Fruit fly (Drosophila melanogaster) whole organism, embryonic: ENCODE measurements around the gene CG12608.

ENCODE experiments used
- BEAF-32 ChIP-seq: fragments of 200-800 bp; sonication (Bioruptor generic); optimal IDR thresholded peaks from 3 replicates; lab custom pipeline; 2017; ENCODE audit warnings: missing biosample characterization, missing genetic modification characterization, mild to moderate bottlenecking, moderate library complexity, missing genetic modification reagents
- CG10321 ChIP-seq: fragments of 200-800 bp; sonication (Bioruptor generic); IDR thresholded peaks from 2 replicates; pipeline ENCODE4 v1.3.6; 2022; ENCODE audit warnings: missing biosample characterization, missing genetic modification characterization
- CG10366 ChIP-seq: fragments of 200-800 bp; sonication (Bioruptor generic); IDR thresholded peaks from 2 replicates; pipeline ENCODE4 v1.3.6; 2022; ENCODE audit warnings: missing biosample characterization, missing genetic modification characterization
- CG10959 ChIP-seq: fragments of 200-800 bp; sonication (Bioruptor generic); IDR thresholded peaks from 2 replicates; pipeline ENCODE4 v1.3.6; 2022; ENCODE audit warnings: missing biosample characterization, missing genetic modification characterization
- CG10979 ChIP-seq: fragments of 200-800 bp; sonication (Bioruptor generic); optimal IDR thresholded peaks from 2 replicates; lab custom pipeline; 2018; ENCODE audit warnings: missing biosample characterization, mild to moderate bottlenecking, missing genetic modification characterization, moderate library complexity
- CG11504 ChIP-seq: fragments of 200-800 bp; sonication (Bioruptor generic); optimal IDR thresholded peaks from 3 replicates; lab custom pipeline; 2019; ENCODE audit warnings: missing biosample characterization, mild to moderate bottlenecking, missing genetic modification characterization, moderate library complexity
- CG13624 ChIP-seq: fragments of 200-800 bp; sonication (Bioruptor generic); optimal IDR thresholded peaks from 2 replicates; lab custom pipeline; 2016; ENCODE audit warnings: missing biosample characterization, missing genetic modification characterization
- CG15601 ChIP-seq: fragments of 200-800 bp; sonication (Bioruptor generic); optimal IDR thresholded peaks from 3 replicates; lab custom pipeline; 2019; ENCODE audit warnings: missing biosample characterization, mild to moderate bottlenecking, missing genetic modification characterization, moderate library complexity
- CG16863 ChIP-seq: fragments of 200-800 bp; sonication (Bioruptor generic); optimal IDR thresholded peaks from 3 replicates; lab custom pipeline; 2016; ENCODE audit warnings: missing biosample characterization, missing genetic modification characterization
- CG17802 ChIP-seq: fragments of 200-800 bp; sonication (Bioruptor generic); optimal IDR thresholded peaks from 2 replicates; lab custom pipeline; 2018; ENCODE audit warnings: missing biosample characterization, mild to moderate bottlenecking, missing genetic modification characterization, moderate library complexity
- CG2129 ChIP-seq: fragments of 200-800 bp; sonication (Bioruptor generic); IDR thresholded peaks from 2 replicates; pipeline ENCODE4 v1.3.6; 2022; ENCODE audit warnings: missing biosample characterization, missing genetic modification characterization; ENCODE audit not compliant: partially characterized antibody
- CG33213 ChIP-seq: fragments of 200-800 bp; sonication (Bioruptor generic); optimal IDR thresholded peaks from 3 replicates; lab custom pipeline; 2016; ENCODE audit warnings: missing biosample characterization, missing genetic modification characterization
- CG3838 ChIP-seq: fragments of 200-800 bp; sonication (Bioruptor generic); optimal IDR thresholded peaks from 3 replicates; lab custom pipeline; 2016; ENCODE audit warnings: missing biosample characterization, missing genetic modification characterization
- CG3847 ChIP-seq: fragments of 200-800 bp; sonication (Bioruptor generic); IDR thresholded peaks from 2 replicates; pipeline ENCODE4 v1.3.6; 2022; ENCODE audit warnings: missing biosample characterization, missing genetic modification characterization
- CG4424 ChIP-seq: fragments of 200-800 bp; sonication (Bioruptor generic); optimal IDR thresholded peaks from 3 replicates; lab custom pipeline; 2016; ENCODE audit warnings: missing biosample characterization, missing genetic modification characterization
- CG6689 ChIP-seq: fragments of 200-800 bp; sonication (Bioruptor generic); IDR thresholded peaks from 2 replicates; pipeline ENCODE4 v1.3.6; 2022; ENCODE audit warnings: missing biosample characterization, missing genetic modification characterization
- CG6813 ChIP-seq: fragments of 200-800 bp; sonication (Bioruptor generic); optimal IDR thresholded peaks from 2 replicates; lab custom pipeline; 2017; ENCODE audit warnings: missing biosample characterization, missing genetic modification characterization, mild to moderate bottlenecking, moderate library complexity, missing genetic modification reagents
- CG7271 ChIP-seq: fragments of 200-800 bp; sonication (Bioruptor generic); optimal IDR thresholded peaks from 2 replicates; lab custom pipeline; 2018; ENCODE audit warnings: missing biosample characterization, mild to moderate bottlenecking, missing genetic modification characterization, moderate library complexity
- CG7786 ChIP-seq: fragments of 200-800 bp; sonication (Bioruptor generic); optimal IDR thresholded peaks from 2 replicates; lab custom pipeline; 2016; ENCODE audit warnings: missing biosample characterization, missing genetic modification characterization
- CG8478 ChIP-seq: fragments of >200 bp; optimal IDR thresholded peaks from 2 replicates; lab custom pipeline; 2018
- Doc2 ChIP-seq: fragments of 200-800 bp; sonication (Bioruptor generic); IDR thresholded peaks from 2 replicates; pipeline ENCODE4 v1.3.6; 2022; ENCODE audit warnings: missing biosample characterization, missing genetic modification characterization
- Hand ChIP-seq: fragments of 200-800 bp; sonication (Bioruptor generic); optimal IDR thresholded peaks from 2 replicates; lab custom pipeline; 2017; ENCODE audit warnings: mild to moderate bottlenecking, missing biosample characterization, missing genetic modification reagents, missing genetic modification characterization
- MESR4 ChIP-seq: fragments of 200-800 bp; sonication (Bioruptor generic); optimal IDR thresholded peaks from 2 replicates; lab custom pipeline; 2018; ENCODE audit warnings: missing biosample characterization, mild to moderate bottlenecking, missing genetic modification characterization, moderate library complexity
- Max ChIP-seq: fragments of 200-800 bp; sonication (Bioruptor generic); optimal IDR thresholded peaks from 2 replicates; lab custom pipeline; 2016; ENCODE audit warnings: missing biosample characterization, mild to moderate bottlenecking, missing genetic modification characterization
- Med ChIP-seq: fragments of 200-800 bp; sonication (Bioruptor generic); peaks from one replicate; lab custom pipeline; 2016; ENCODE audit warnings: missing biosample characterization, missing genetic modification characterization, mild to moderate bottlenecking, inconsistent platforms, moderate library complexity
- Mrtf ChIP-seq: fragments of 200-800 bp; sonication (Bioruptor generic); IDR thresholded peaks from 3 replicates; pipeline ENCODE4 v1.3.6; 2022; ENCODE audit warnings: missing biosample characterization, missing genetic modification characterization
- Myb ChIP-seq: fragments of 200-800 bp; sonication (Bioruptor generic); optimal IDR thresholded peaks from 2 replicates; lab custom pipeline; 2016; ENCODE audit warnings: missing biosample characterization, missing genetic modification characterization
- NFAT ChIP-seq: fragments of 200-800 bp; sonication (Bioruptor generic); IDR thresholded peaks from 2 replicates; pipeline ENCODE4 v1.3.6; 2022; ENCODE audit warnings: missing biosample characterization, missing genetic modification characterization
- NfI ChIP-seq: fragments of 200-800 bp; sonication (Bioruptor generic); optimal IDR thresholded peaks from 3 replicates; lab custom pipeline; 2018; ENCODE audit warnings: missing biosample characterization, mild to moderate bottlenecking, missing genetic modification characterization, moderate library complexity
- TFAM ChIP-seq: fragments of 200-800 bp; sonication (Bioruptor generic); optimal IDR thresholded peaks from 2 replicates; lab custom pipeline; 2017; ENCODE audit warnings: missing biosample characterization, missing genetic modification characterization, inconsistent platforms
- ab ChIP-seq: fragments of 200-800 bp; sonication (Bioruptor generic); optimal IDR thresholded peaks from 2 replicates; lab custom pipeline; 2016; ENCODE audit warnings: missing biosample characterization, missing genetic modification characterization
- aop ChIP-seq: fragments of 200-800 bp; sonication (Bioruptor generic); IDR thresholded peaks from 2 replicates; pipeline ENCODE4 v1.3.6; 2022; ENCODE audit warnings: missing biosample characterization, missing genetic modification characterization
- cad ChIP-seq: fragments of >200 bp; optimal IDR thresholded peaks from 2 replicates; lab custom pipeline; 2017; ENCODE audit warnings: missing biosample characterization, missing genetic modification characterization
- croc ChIP-seq: fragments of 200-800 bp; sonication (Bioruptor generic); conservative IDR thresholded peaks from 3 replicates; pipeline ENCODE4 v1.3.6; 2022; ENCODE audit warnings: missing biosample characterization, missing genetic modification characterization
- crp ChIP-seq, 2 experiments: fragments of 200-800 bp; sonication (Bioruptor generic); optimal IDR thresholded peaks; 2 replicates in 1 of 2; 3 replicates in 1 of 2; lab custom pipeline; 2017; ENCODE audit warnings: missing biosample characterization in 2 of 2, missing genetic modification characterization in 2 of 2, mild to moderate bottlenecking in 1 of 2, moderate library complexity in 1 of 2
- da ChIP-seq: fragments of 200-800 bp; sonication (Bioruptor generic); optimal IDR thresholded peaks from 2 replicates; lab custom pipeline; 2016; ENCODE audit warnings: missing biosample characterization, missing genetic modification characterization
- emc ChIP-seq: fragments of 200-800 bp; sonication (Bioruptor generic); optimal IDR thresholded peaks from 2 replicates; lab custom pipeline; 2016; ENCODE audit warnings: missing biosample characterization, missing genetic modification characterization
- ems ChIP-seq: fragments of 200-800 bp; sonication (Bioruptor generic); optimal IDR thresholded peaks from 3 replicates; lab custom pipeline; 2016; ENCODE audit warnings: missing biosample characterization, missing genetic modification characterization
- fd102C ChIP-seq: fragments of 200-800 bp; sonication (Bioruptor generic); optimal IDR thresholded peaks from 2 replicates; lab custom pipeline; 2018; ENCODE audit warnings: missing biosample characterization, mild to moderate bottlenecking, missing genetic modification characterization, moderate library complexity
- fd96Cb ChIP-seq: fragments of 200-800 bp; sonication (Bioruptor generic); optimal IDR thresholded peaks from 2 replicates; lab custom pipeline; 2018; ENCODE audit warnings: missing biosample characterization, mild to moderate bottlenecking, missing genetic modification characterization, moderate library complexity
- jigr1 ChIP-seq: fragments of 200-800 bp; sonication (Bioruptor generic); IDR thresholded peaks from 3 replicates; pipeline ENCODE4 v1.3.6; 2022; ENCODE audit warnings: missing biosample characterization, missing genetic modification characterization
- jing ChIP-seq: fragments of 200-800 bp; sonication (Bioruptor generic); optimal IDR thresholded peaks from 2 replicates; lab custom pipeline; 2018; ENCODE audit warnings: missing biosample characterization, mild to moderate bottlenecking, missing genetic modification characterization
- jumu ChIP-seq: fragments of 200-800 bp; sonication (Bioruptor generic); optimal IDR thresholded peaks from 3 replicates; lab custom pipeline; 2016; ENCODE audit warnings: missing biosample characterization, missing genetic modification characterization
- lab ChIP-seq: fragments of 200-800 bp; sonication (Bioruptor generic); optimal IDR thresholded peaks from 3 replicates; lab custom pipeline; 2017; ENCODE audit warnings: missing biosample characterization, missing genetic modification characterization, mild to moderate bottlenecking, moderate library complexity, missing genetic modification reagents
- pan ChIP-seq, 4 experiments: fragments of >200 bp in 3 of 4; fragments of 200-800 bp in 1 of 4; sonication (Bioruptor generic) in 1 of 4; optimal IDR thresholded peaks in 3 of 4; IDR thresholded peaks in 1 of 4; 2 replicates each; pipeline versions ENCODE4 v1.3.6 to Lab custom; 2017 to 2022; ENCODE audit warnings: missing biosample characterization in 2 of 4, missing genetic modification characterization in 2 of 4, mixed read lengths in 1 of 4
- psq ChIP-seq: fragments of 200-800 bp; sonication (Bioruptor generic); optimal IDR thresholded peaks from 2 replicates; lab custom pipeline; 2017; ENCODE audit warnings: missing biosample characterization, missing genetic modification characterization
- sens-2 ChIP-seq: fragments of 200-800 bp; sonication (Bioruptor generic); IDR thresholded peaks from 2 replicates; pipeline ENCODE4 v1.3.6; 2022; ENCODE audit warnings: missing biosample characterization, missing genetic modification characterization
- tll ChIP-seq, 2 experiments: fragments of 200-800 bp in 1 of 2; fragments of >200 bp in 1 of 2; sonication (Bioruptor generic) in 1 of 2; optimal IDR thresholded peaks; 2 replicates each; lab custom pipeline; 2017 to 2019; ENCODE audit warnings: missing biosample characterization in 2 of 2, missing genetic modification characterization in 2 of 2, mild to moderate bottlenecking in 1 of 2, moderate library complexity in 1 of 2
- vfl ChIP-seq: fragments of 200-800 bp; sonication (Bioruptor generic); optimal IDR thresholded peaks from 2 replicates; lab custom pipeline; 2016; ENCODE audit warnings: missing biosample characterization, missing genetic modification characterization
- vvl ChIP-seq: fragments of 200-800 bp; sonication (Bioruptor generic); IDR thresholded peaks from 2 replicates; pipeline ENCODE4 v1.3.6; 2022; ENCODE audit warnings: missing biosample characterization, missing genetic modification characterization
- z ChIP-seq: fragments of 200-800 bp; sonication (Bioruptor generic); IDR thresholded peaks from 3 replicates; pipeline ENCODE4 v1.3.6; 2022; ENCODE audit warnings: missing biosample characterization, missing genetic modification characterization

The CG12608 gene

DNA sequence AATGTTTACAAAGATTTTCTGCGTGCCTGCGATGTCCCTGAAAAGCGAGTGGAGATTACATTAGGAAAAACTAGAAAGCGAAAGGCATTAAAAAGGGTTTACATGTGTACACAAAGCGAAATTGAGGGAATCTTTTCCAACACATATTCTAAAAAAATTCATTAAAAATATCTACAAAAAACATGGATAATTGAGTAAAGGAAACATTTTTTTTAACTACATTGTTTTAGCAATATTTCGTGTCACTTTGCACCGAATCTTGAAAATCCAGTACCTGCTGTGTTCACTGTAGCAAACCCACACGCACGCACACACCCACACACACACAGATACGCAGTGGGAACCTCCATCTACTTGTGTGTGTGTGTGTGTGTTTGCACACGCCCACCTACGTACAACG, 40.2 kb downstream of the CG12608 start (continued):
- TF ChIP-seq z (GFP tag; lab: Robert Waterston, UW) (no peak), CG2129 (GFP tag; lab: Robert Waterston, UW) (no peak), CG15601 (no peak), Mrtf (no peak), emc (GFP tag; lab: Kevin White, UChicago) (no peak), CG7271 (tag; lab: Kevin White, UChicago) (no peak), croc (GFP tag; lab: Robert Waterston, UW) (no peak), CG4424 (GFP tag; lab: Kevin White, UChicago) (no peak), CG10321 (GFP tag; lab: Robert Waterston, UW) (no peak), CG17802 (tag; lab: Kevin White, UChicago) (no peak), CG3847 (GFP tag; lab: Robert Waterston, UW) (0 out of 2 replicates have a peak, but pooled peaks have one; percentile 7), ab (GFP tag; lab: Kevin White, UChicago) (no peak), da (GFP tag; lab: Kevin White, UChicago) (no peak), Hand (GFP tag; lab: Kevin White, UChicago) (peak; percentile 23), tll (GFP tag; optimal IDR thresholded peaks at IDR 0.05; lab: Kevin White, UChicago) (no peak), fd96Cb (tag; lab: Kevin White, UChicago) (no peak), CG8478 (lab: Kevin White, UChicago) (no peak), cad (GFP tag; lab: Kevin White, UChicago) (no peak), fd102C (GFP tag; lab: Kevin White, UChicago) (no peak), CG10979 (tag; lab: Kevin White, UChicago) (no peak), sens-2 (GFP tag; lab: Robert Waterston, UW) (no peak), CG6689 (no peak), CG6813 (GFP tag; lab: Kevin White, UChicago) (peak; percentile 22), CG16863 (no peak), CG3838 (GFP tag; lab: Kevin White, UChicago) (no peak), CG10959 (GFP tag; lab: Robert Waterston, UW) (no peak), CG10366 (GFP tag; lab: Robert Waterston, UW) (peak; percentile 22; the same call in 1 of the 2 replicates), CG11504 (peak; percentile 37), aop (GFP tag; lab: Robert Waterston, UW) (no peak), crp (GFP tag; optimal IDR thresholded peaks at IDR 0.05; lab: Kevin White, UChicago) (no peak), vfl (GFP tag; lab: Kevin White, UChicago) (no peak), Med (GFP tag; lab: Kevin White, UChicago) (peak; percentile 85), BEAF-32 (no peak), MESR4 (no peak), psq (GFP tag; lab: Kevin White, UChicago) (no peak), CG7786 (GFP tag; lab: Kevin White, UChicago) (peak; percentile 12), jumu (no peak), jigr1 (no peak), CG33213 (GFP tag; lab: Kevin White, UChicago) (no peak), Myb (GFP tag; lab: Kevin White, UChicago) (no peak), TFAM (GFP tag; lab: Kevin White, UChicago) (no peak), lab (GFP tag; lab: Kevin White, UChicago) (peak; percentile 58), Doc2 (GFP tag; lab: Robert Waterston, UW) (no peak), pan (optimal IDR thresholded peaks at IDR 0.05; lab: Kevin White, UChicago) (no peak), pan (GFP tag; optimal IDR thresholded peaks at IDR 0.05 in 1 of 2, IDR thresholded peaks at IDR 0.05 in 1 of 2) (peak in 1 of 2 experiments; percentile 46), CG13624 (peak; percentile 36), jing (GFP tag; lab: Kevin White, UChicago) (no peak), NfI (no peak), Max (GFP tag; lab: Kevin White, UChicago) (no peak), ems (no peak), vvl (GFP tag; lab: Robert Waterston, UW) (peak; percentile 36; the same call in 1 of the 2 replicates), NFAT (0 out of 2 replicates have a peak, but pooled peaks have one; percentile 9)
